Fruit fly (Drosophila melanogaster) whole organism, embryonic: ENCODE results near the gene mora.

ENCODE experiments used
- Abd-B ChIP-seq: fragments of 200-800 bp; sonication (Bioruptor generic); optimal IDR thresholded peaks from 2 replicates; lab custom pipeline; 2018; ENCODE audit warnings: missing biosample characterization, mild to moderate bottlenecking, missing genetic modification characterization, moderate library complexity
- Awh ChIP-seq: fragments of 200-800 bp; sonication (Bioruptor generic); IDR thresholded peaks from 2 replicates; pipeline ENCODE4, ENCODE4 v1.3.6; 2022; ENCODE audit warnings: missing biosample characterization, missing genetic modification characterization
- CG10543 ChIP-seq: fragments of 200-800 bp; sonication (Bioruptor generic); optimal IDR thresholded peaks from 3 replicates; lab custom pipeline; 2017; ENCODE audit warnings: missing biosample characterization, mild to moderate bottlenecking, missing genetic modification characterization, moderate library complexity
- CG11093 ChIP-seq: fragments of 200-800 bp; sonication (Bioruptor generic); IDR thresholded peaks from 3 replicates; pipeline ENCODE4 v1.3.6; 2022; ENCODE audit warnings: missing biosample characterization, missing genetic modification characterization
- CG13624 ChIP-seq: fragments of 200-800 bp; sonication (Bioruptor generic); optimal IDR thresholded peaks from 2 replicates; lab custom pipeline; 2016; ENCODE audit warnings: missing biosample characterization, missing genetic modification characterization
- CG15011 ChIP-seq: fragments of 200-800 bp; sonication (Bioruptor generic); optimal IDR thresholded peaks from 3 replicates; lab custom pipeline; 2018; ENCODE audit warnings: missing biosample characterization, mild to moderate bottlenecking, missing genetic modification characterization
- CG15514 ChIP-seq: fragments of 200-800 bp; sonication (Bioruptor generic); optimal IDR thresholded peaks from 3 replicates; lab custom pipeline; 2017; ENCODE audit warnings: missing biosample characterization, missing genetic modification characterization, mild to moderate bottlenecking, moderate library complexity, missing genetic modification reagents
- CG16863 ChIP-seq: fragments of 200-800 bp; sonication (Bioruptor generic); optimal IDR thresholded peaks from 3 replicates; lab custom pipeline; 2016; ENCODE audit warnings: missing biosample characterization, missing genetic modification characterization
- CG1832 ChIP-seq: fragments of 200-800 bp; sonication (Bioruptor generic); optimal IDR thresholded peaks from 2 replicates; lab custom pipeline; 2017; ENCODE audit warnings: missing biosample characterization, mild to moderate bottlenecking, missing genetic modification characterization, inconsistent platforms
- CG3847 ChIP-seq: fragments of 200-800 bp; sonication (Bioruptor generic); IDR thresholded peaks from 2 replicates; pipeline ENCODE4 v1.3.6; 2022; ENCODE audit warnings: missing biosample characterization, missing genetic modification characterization
- CG4617 ChIP-seq: fragments of 200-800 bp; sonication (Bioruptor generic); optimal IDR thresholded peaks from 3 replicates; lab custom pipeline; 2016; ENCODE audit warnings: missing biosample characterization, missing genetic modification characterization, borderline replicate concordance
- CG6254 ChIP-seq: fragments of 200-800 bp; sonication (Bioruptor generic); optimal IDR thresholded peaks from 3 replicates; lab custom pipeline; 2017; ENCODE audit warnings: mild to moderate bottlenecking, missing biosample characterization, missing genetic modification reagents, missing genetic modification characterization
- CG6854 ChIP-seq: fragments of 200-800 bp; sonication (Bioruptor generic); optimal IDR thresholded peaks from 3 replicates; lab custom pipeline; 2017; ENCODE audit warnings: missing biosample characterization, mild to moderate bottlenecking, missing genetic modification characterization
- CG7745 ChIP-seq: fragments of 200-800 bp; sonication (Bioruptor generic); optimal IDR thresholded peaks from 2 replicates; lab custom pipeline; 2018; ENCODE audit warnings: missing biosample characterization, mild to moderate bottlenecking, missing genetic modification characterization, moderate library complexity
- CG8924 ChIP-seq: fragments of 200-800 bp; optimal IDR thresholded peaks from 3 replicates; lab custom pipeline; 2019; ENCODE audit warnings: missing biosample characterization, mild to moderate bottlenecking, missing genetic modification characterization, moderate library complexity
- CTCF ChIP-seq: fragments of 200-800 bp; sonication (Bioruptor generic); optimal IDR thresholded peaks from 2 replicates; lab custom pipeline; 2017; ENCODE audit warnings: missing biosample characterization, mild to moderate bottlenecking, missing genetic modification characterization, moderate library complexity
- D19A ChIP-seq: fragments of 200-800 bp; optimal IDR thresholded peaks from 3 replicates; lab custom pipeline; 2019; ENCODE audit warnings: missing biosample characterization, mild to moderate bottlenecking, missing genetic modification characterization, moderate library complexity
- Dip3 ChIP-seq: fragments of 200-800 bp; sonication (Bioruptor generic); optimal IDR thresholded peaks from 3 replicates; lab custom pipeline; 2016; ENCODE audit warnings: missing biosample characterization, missing genetic modification characterization
- Doc3 ChIP-seq: fragments of 200-800 bp; sonication (Bioruptor generic); IDR thresholded peaks from 3 replicates; pipeline ENCODE4 v1.3.6; 2022; ENCODE audit warnings: missing biosample characterization, missing genetic modification characterization; ENCODE audit not compliant: partially characterized antibody
- ERR ChIP-seq: fragments of 200-800 bp; sonication (Bioruptor generic); optimal IDR thresholded peaks from 2 replicates; lab custom pipeline; 2016; ENCODE audit warnings: missing biosample characterization, missing genetic modification characterization
- Eip74EF ChIP-seq, 2 experiments: fragments of 200-800 bp in 1 of 2; fragments of >200 bp in 1 of 2; sonication (Bioruptor generic) in 1 of 2; optimal IDR thresholded peaks; 2 replicates each; lab custom pipeline; 2017 to 2019; ENCODE audit warnings: missing biosample characterization in 2 of 2, missing genetic modification characterization in 2 of 2, mild to moderate bottlenecking in 1 of 2, moderate library complexity in 1 of 2
- Hsf ChIP-seq: fragments of 200-800 bp; sonication (Bioruptor generic); optimal IDR thresholded peaks from 3 replicates; lab custom pipeline; 2016; ENCODE audit warnings: missing biosample characterization, missing genetic modification characterization
- Lhr ChIP-seq: fragments of 200-800 bp; sonication (Bioruptor generic); optimal IDR thresholded peaks from 3 replicates; lab custom pipeline; 2017; ENCODE audit warnings: mild to moderate bottlenecking, missing biosample characterization, missing genetic modification reagents, missing genetic modification characterization
- Lpt ChIP-seq: fragments of >200 bp; optimal IDR thresholded peaks from 2 replicates; lab custom pipeline; 2018; ENCODE audit warnings: missing biosample characterization, missing genetic modification characterization
- MBD-R2 ChIP-seq: fragments of 200-800 bp; sonication (Bioruptor generic); IDR thresholded peaks from 2 replicates; pipeline ENCODE4 v1.3.6; 2022; ENCODE audit warnings: missing biosample characterization, missing genetic modification characterization
- Oli ChIP-seq: fragments of 200-800 bp; sonication (Bioruptor generic); optimal IDR thresholded peaks from 2 replicates; lab custom pipeline; 2018; ENCODE audit warnings: missing biosample characterization, mild to moderate bottlenecking, missing genetic modification characterization, moderate library complexity
- Rfx ChIP-seq: fragments of 200-800 bp; sonication (Bioruptor generic); IDR thresholded peaks from 2 replicates; pipeline ENCODE4 v1.3.6; 2022; ENCODE audit warnings: missing biosample characterization, missing genetic modification characterization
- Rx ChIP-seq: fragments of 200-800 bp; sonication (Bioruptor generic); IDR thresholded peaks from 2 replicates; pipeline ENCODE4 v1.3.6; 2022; ENCODE audit warnings: missing biosample characterization, missing genetic modification characterization
- ara ChIP-seq: fragments of 200-800 bp; sonication (Bioruptor generic); IDR thresholded peaks from 2 replicates; pipeline ENCODE4 v1.3.6; 2022; ENCODE audit warnings: missing biosample characterization, missing genetic modification characterization
- ase ChIP-seq: fragments of 200-800 bp; sonication (Bioruptor generic); IDR thresholded peaks from 3 replicates; pipeline ENCODE4 v1.3.6; 2022; ENCODE audit warnings: missing biosample characterization, missing genetic modification characterization
- bab2 ChIP-seq: fragments of 200-800 bp; sonication (Bioruptor generic); optimal IDR thresholded peaks from 2 replicates; lab custom pipeline; 2016; ENCODE audit warnings: missing biosample characterization, missing genetic modification characterization
- bsh ChIP-seq, 2 experiments: fragments of 200-800 bp; sonication (Bioruptor generic); optimal IDR thresholded peaks; 2 replicates each; lab custom pipeline; 2017 to 2018; ENCODE audit warnings: mild to moderate bottlenecking in 2 of 2, missing biosample characterization in 2 of 2, missing genetic modification characterization in 2 of 2, moderate library complexity in 1 of 2
- caup ChIP-seq: fragments of 200-800 bp; sonication (Bioruptor generic); optimal IDR thresholded peaks from 3 replicates; lab custom pipeline; 2017; ENCODE audit warnings: missing biosample characterization, mild to moderate bottlenecking, missing genetic modification characterization, moderate library complexity; ENCODE audit not compliant: severe bottlenecking
- chm ChIP-seq: fragments of 200-800 bp; sonication (Bioruptor generic); IDR thresholded peaks from 2 replicates; pipeline ENCODE4 v1.3.6; 2022; ENCODE audit warnings: missing biosample characterization, missing genetic modification characterization
- dan ChIP-seq: fragments of 200-800 bp; sonication (Bioruptor generic); IDR thresholded peaks from 2 replicates; pipeline ENCODE4 v1.3.6; 2022; ENCODE audit warnings: missing biosample characterization, missing genetic modification characterization
- fd3F ChIP-seq: fragments of 200-800 bp; sonication (Bioruptor generic); optimal IDR thresholded peaks from 2 replicates; lab custom pipeline; 2018; ENCODE audit warnings: missing biosample characterization, mild to moderate bottlenecking, missing genetic modification characterization, moderate library complexity
- gce ChIP-seq: fragments of 200-800 bp; sonication (Bioruptor generic); IDR thresholded peaks from 3 replicates; pipeline ENCODE4 v1.3.6; 2022; ENCODE audit warnings: missing biosample characterization, missing genetic modification characterization
- gcm ChIP-seq: fragments of 200-800 bp; sonication (Bioruptor generic); optimal IDR thresholded peaks from 2 replicates; lab custom pipeline; 2019; ENCODE audit warnings: missing biosample characterization, mild to moderate bottlenecking, missing genetic modification characterization, moderate library complexity
- ham ChIP-seq: fragments of 200-800 bp; sonication (Bioruptor generic); IDR thresholded peaks from 2 replicates; pipeline ENCODE4 v1.3.6; 2022; ENCODE audit warnings: missing biosample characterization, missing genetic modification characterization
- inv ChIP-seq: fragments of 200-800 bp; sonication (Bioruptor generic); IDR thresholded peaks from 2 replicates; pipeline ENCODE4 v1.3.6; 2022; ENCODE audit warnings: missing biosample characterization, missing genetic modification characterization; ENCODE audit not compliant: partially characterized antibody
- jumu ChIP-seq: fragments of 200-800 bp; sonication (Bioruptor generic); optimal IDR thresholded peaks from 3 replicates; lab custom pipeline; 2016; ENCODE audit warnings: missing biosample characterization, missing genetic modification characterization
- nom ChIP-seq: fragments of 200-800 bp; sonication (Bioruptor generic); optimal IDR thresholded peaks from 2 replicates; lab custom pipeline; 2017; ENCODE audit warnings: missing biosample characterization, missing genetic modification characterization, mild to moderate bottlenecking, moderate library complexity, missing genetic modification reagents
- pan ChIP-seq, 4 experiments: fragments of >200 bp in 3 of 4; fragments of 200-800 bp in 1 of 4; sonication (Bioruptor generic) in 1 of 4; optimal IDR thresholded peaks in 3 of 4; IDR thresholded peaks in 1 of 4; 2 replicates each; pipeline versions ENCODE4 v1.3.6 to Lab custom; 2017 to 2022; ENCODE audit warnings: missing biosample characterization in 2 of 4, missing genetic modification characterization in 2 of 4, mixed read lengths in 1 of 4
- psq ChIP-seq: fragments of 200-800 bp; sonication (Bioruptor generic); optimal IDR thresholded peaks from 2 replicates; lab custom pipeline; 2017; ENCODE audit warnings: missing biosample characterization, missing genetic modification characterization
- sd ChIP-seq: fragments of 200-800 bp; sonication (Bioruptor generic); optimal IDR thresholded peaks from 3 replicates; lab custom pipeline; 2018; ENCODE audit warnings: missing biosample characterization, mild to moderate bottlenecking, missing genetic modification characterization, moderate library complexity
- sim ChIP-seq: fragments of 200-800 bp; sonication (Bioruptor generic); IDR thresholded peaks from 2 replicates; pipeline ENCODE4 v1.3.6; 2022; ENCODE audit warnings: missing biosample characterization, missing genetic modification characterization
- tio ChIP-seq: fragments of 200-800 bp; sonication (Bioruptor generic); optimal IDR thresholded peaks from 2 replicates; lab custom pipeline; 2017; ENCODE audit warnings: missing biosample characterization, missing genetic modification characterization, inconsistent platforms
- vfl ChIP-seq: fragments of 200-800 bp; sonication (Bioruptor generic); optimal IDR thresholded peaks from 2 replicates; lab custom pipeline; 2016; ENCODE audit warnings: missing biosample characterization, missing genetic modification characterization
- vvl ChIP-seq: fragments of 200-800 bp; sonication (Bioruptor generic); IDR thresholded peaks from 2 replicates; pipeline ENCODE4 v1.3.6; 2022; ENCODE audit warnings: missing biosample characterization, missing genetic modification characterization
- wor ChIP-seq: fragments of 200-800 bp; sonication (Bioruptor generic); IDR thresholded peaks from 2 replicates; pipeline ENCODE4 v1.3.6; 2022; ENCODE audit warnings: missing biosample characterization, missing genetic modification characterization
- z ChIP-seq: fragments of 200-800 bp; sonication (Bioruptor generic); IDR thresholded peaks from 3 replicates; pipeline ENCODE4 v1.3.6; 2022; ENCODE audit warnings: missing biosample characterization, missing genetic modification characterization
- zen ChIP-seq: fragments of 200-800 bp; sonication (Bioruptor generic); optimal IDR thresholded peaks from 3 replicates; lab custom pipeline; 2018; ENCODE audit warnings: missing biosample characterization, mild to moderate bottlenecking, missing genetic modification characterization, moderate library complexity

mora gene

DNA sequence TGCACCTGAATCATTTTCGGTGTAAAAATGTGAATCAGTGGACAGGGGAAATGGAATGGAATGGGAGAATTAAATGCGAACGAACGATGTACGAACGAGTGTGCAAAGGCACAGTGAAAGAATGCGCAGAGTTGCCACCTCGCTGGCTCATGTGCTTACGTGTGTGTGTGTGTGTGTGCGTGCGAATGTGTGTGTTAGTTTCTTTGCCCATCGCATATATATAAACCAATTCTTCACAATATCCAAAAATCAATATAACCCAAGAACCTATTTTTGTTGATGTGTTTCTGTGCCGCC is 45.0 kb downstream of the mora start (continued):
- TF ChIP-seq bsh (GFP tag; optimal IDR thresholded peaks at IDR 0.05; lab: Kevin White, UChicago) (no peak), dan (no peak), Lhr (no peak), sd (tag; lab: Kevin White, UChicago) (peak; percentile 99), chm (GFP tag; lab: Robert Waterston, UW) (peak; percentile 41; the same call in 1 of the 2 replicates), vvl (GFP tag; lab: Robert Waterston, UW) (0 out of 2 replicates have a peak, but pooled peaks have one; percentile 20), CG3847 (GFP tag; lab: Robert Waterston, UW) (0 out of 2 replicates have a peak, but pooled peaks have one; percentile 36), D19A (tag; lab: Kevin White, UChicago) (no peak), CG4617 (GFP tag; lab: Kevin White, UChicago) (no peak), CG15011 (GFP tag; lab: Kevin White, UChicago) (no peak), CG6854 (no peak), Awh (GFP tag; lab: Robert Waterston, UW) (no peak), psq (peak; percentile 94), pan (optimal IDR thresholded peaks at IDR 0.05; lab: Kevin White, UChicago) (no peak), pan (GFP tag; optimal IDR thresholded peaks at IDR 0.05 in 1 of 2, IDR thresholded peaks at IDR 0.05 in 1 of 2) (no peak), Eip74EF (GFP tag; optimal IDR thresholded peaks at IDR 0.05; lab: Kevin White, UChicago) (no peak), CG16863 (GFP tag; lab: Kevin White, UChicago) (no peak), ase (no peak), Rfx (GFP tag; lab: Robert Waterston, UW) (peak; percentile 15; the same call in 1 of the 2 replicates), zen (tag; lab: Kevin White, UChicago) (no peak), Dip3 (GFP tag; lab: Kevin White, UChicago) (no peak), CG8924 (tag; lab: Kevin White, UChicago) (no peak), z (GFP tag; lab: Robert Waterston, UW) (no peak), caup (GFP tag; lab: Kevin White, UChicago) (no peak), CG13624 (peak; percentile 21), Doc3 (no peak), CG1832 (GFP tag; lab: Kevin White, UChicago) (no peak), Abd-B (GFP tag; lab: Kevin White, UChicago) (no peak), tio (no peak), CG10543 (GFP tag; lab: Kevin White, UChicago) (peak; percentile 1), gcm (GFP tag; lab: Kevin White, UChicago) (no peak), jumu (no peak), CTCF (GFP tag; lab: Kevin White, UChicago) (no peak), ara (no peak), vfl (GFP tag; lab: Kevin White, UChicago) (no peak), MBD-R2 (no peak), nom (GFP tag; lab: Kevin White, UChicago) (no peak), CG15514 (peak; percentile 30), wor (no peak), CG6254 (GFP tag; lab: Kevin White, UChicago) (no peak), inv (GFP tag; lab: Robert Waterston, UW) (no peak), Oli (tag; lab: Kevin White, UChicago) (no peak), gce (GFP tag; lab: Robert Waterston, UW) (no peak), ERR (no peak), sim (no peak), CG7745 (no peak), bab2 (GFP tag; lab: Kevin White, UChicago) (no peak), Lpt (no peak), ham (GFP tag; lab: Robert Waterston, UW) (no peak), CG11093 (GFP tag; lab: Robert Waterston, UW) (no peak), Hsf (GFP tag; lab: Kevin White, UChicago) (no peak), fd3F (GFP tag; lab: Kevin White, UChicago) (no peak), Rx (no peak)
